Worm (Caenorhabditis elegans): ENCODE results near the gene sre-54.

DNA sequence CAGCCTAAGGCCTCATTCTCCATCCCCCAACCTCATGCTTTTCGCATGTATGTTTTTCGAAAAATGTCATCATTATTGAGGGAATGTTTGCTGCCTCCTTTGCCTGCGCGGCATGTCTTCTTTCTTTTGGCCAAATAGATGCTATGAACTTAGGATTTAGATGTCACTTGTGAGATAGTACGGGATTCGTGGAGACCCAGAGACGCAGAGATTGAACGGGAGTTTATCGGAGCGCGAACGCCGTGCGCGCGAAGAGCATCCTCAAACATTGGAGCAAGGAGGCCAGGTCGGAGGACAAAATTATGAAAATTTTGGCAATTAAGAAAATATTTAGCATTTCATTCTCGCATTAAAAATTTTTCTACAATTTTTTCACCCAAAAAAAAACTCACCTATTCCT, 16.2 kb downstream of the sre-54 start:
- TF ChIP-seq snpc-4 (tag; optimal IDR thresholded peaks at IDR 0.05) (no peak), nfya-1 (tag; optimal IDR thresholded peaks at IDR 0.05; ENCODE audit: insufficient read depth) (no peak), fkh-10 (GFP tag; optimal IDR thresholded peaks at IDR 0.05) (no peak), ztf-4 (tag; optimal IDR thresholded peaks at IDR 0.05) (no peak), nhr-76 (tag; optimal IDR thresholded peaks at IDR 0.05) (no peak), elt-1 (tag; optimal IDR thresholded peaks at IDR 0.05) (no peak), elt-2 (tag; optimal IDR thresholded peaks at IDR 0.05) (no peak), mdl-1 (tag; optimal IDR thresholded peaks at IDR 0.05) (no peak), nhr-77 (tag; optimal IDR thresholded peaks at IDR 0.05) (no peak)

Data from whole organism, L3 larva.